Fruit fly (Drosophila melanogaster): ENCODE results near the gene CG3857.

CG3857 gene

dm6 chrX:1908757-1909156 lies 31.1 kb downstream of the CG3857 start, which contains the start of the genes Edem1 and Rbcn-3B:
Gene Edem1 (minus strand): TSS chrX:1908827.
Gene Rbcn-3B (plus strand): TSS chrX:1908920.
- TF ChIP-seq pzg (GFP tag; optimal IDR thresholded peaks at IDR 0.05) (peak; percentile 38), CG2129 (GFP tag; IDR thresholded peaks at IDR 0.05; ENCODE audit: partially characterized antibody) (0 out of 2 replicates have a peak, but pooled peaks have one; percentile 23), slou (GFP tag; optimal IDR thresholded peaks at IDR 0.05) (no peak), Fer2 (tag; optimal IDR thresholded peaks at IDR 0.05) (no peak), MBD-R2 (GFP tag; IDR thresholded peaks at IDR 0.05) (peak; percentile 46), chif (GFP tag; optimal IDR thresholded peaks at IDR 0.05) (no peak), yki (optimal IDR thresholded peaks at IDR 0.05) (no peak), GATAe (GFP tag; conservative IDR thresholded peaks at IDR 0.05) (no peak), scrt (GFP tag; optimal IDR thresholded peaks at IDR 0.05) (no peak), ems (GFP tag; optimal IDR thresholded peaks at IDR 0.05) (no peak), CG4854 (GFP tag; optimal IDR thresholded peaks at IDR 0.05) (no peak), fd3F (GFP tag; optimal IDR thresholded peaks at IDR 0.05) (no peak), CG9215 (GFP tag; IDR thresholded peaks at IDR 0.05) (no peak), CG2889 (GFP tag; IDR thresholded peaks at IDR 0.05) (no peak), CG3163 (GFP tag; optimal IDR thresholded peaks at IDR 0.05) (no peak), ro (GFP tag; IDR thresholded peaks at IDR 0.05) (no peak), unc-4 (GFP tag; IDR thresholded peaks at IDR 0.05; ENCODE audit: partially characterized antibody) (0 out of 2 replicates have a peak, but pooled peaks have one; percentile 32), lbe (GFP tag; optimal IDR thresholded peaks at IDR 0.05) (peak; percentile 12), CG7963 (GFP tag; IDR thresholded peaks at IDR 0.05; ENCODE audit: partially characterized antibody) (0 out of 3 replicates have a peak, but pooled peaks have one; percentile 39), bsh (GFP tag; optimal IDR thresholded peaks at IDR 0.05) (peak in 1 of 2 experiments; percentile 62), CG10209 (GFP tag; optimal IDR thresholded peaks at IDR 0.05) (no peak), pita (GFP tag; optimal IDR thresholded peaks at IDR 0.05) (no peak), slbo (GFP tag; IDR thresholded peaks at IDR 0.05) (no peak), lab (GFP tag; optimal IDR thresholded peaks at IDR 0.05) (peak; percentile 16), CG18764 (GFP tag; optimal IDR thresholded peaks at IDR 0.05) (no peak), vnd (GFP tag; IDR thresholded peaks at IDR 0.05; ENCODE audit: partially characterized antibody) (peak; percentile 40; the same call in 1 of the 3 replicates), CG4424 (GFP tag; optimal IDR thresholded peaks at IDR 0.05) (no peak), amos (GFP tag; IDR thresholded peaks at IDR 0.05; ENCODE audit: partially characterized antibody) (peak; percentile 68), trem (tag; optimal IDR thresholded peaks at IDR 0.05) (peak; percentile 20), CG8290 (GFP tag; optimal IDR thresholded peaks at IDR 0.05) (no peak), CG8290 (tag; optimal IDR thresholded peaks at IDR 0.05) (no peak), Scr (GFP tag; IDR thresholded peaks at IDR 0.05; ENCODE audit: partially characterized antibody) (peak; percentile 53), CG15073 (GFP tag; optimal IDR thresholded peaks at IDR 0.05) (no peak), CG34224 (GFP tag; IDR thresholded peaks at IDR 0.05; ENCODE audit: partially characterized antibody) (peak; percentile 34; the same call in 2 of the 3 replicates), CG10565 (GFP tag; optimal IDR thresholded peaks at IDR 0.05) (no peak), CG34422 (GFP tag; IDR thresholded peaks at IDR 0.05) (no peak), NC2α (GFP tag; optimal IDR thresholded peaks at IDR 0.05) (no peak), dm (GFP tag; optimal IDR thresholded peaks at IDR 0.05) (peak; percentile 36), CG5180 (GFP tag; optimal IDR thresholded peaks at IDR 0.05) (peak; percentile 77), emc (GFP tag; optimal IDR thresholded peaks at IDR 0.05) (no peak), ATbp (GFP tag; optimal IDR thresholded peaks at IDR 0.05) (no peak), CG11456 (GFP tag; IDR thresholded peaks at IDR 0.05) (no peak), Dref (GFP tag; IDR thresholded peaks at IDR 0.05) (peak; percentile 64), B-H1 (GFP tag; IDR thresholded peaks at IDR 0.05) (no peak), CG14860 (GFP tag; IDR thresholded peaks at IDR 0.05; ENCODE audit: partially characterized antibody) (0 out of 3 replicates have a peak, but pooled peaks have one; percentile 31), Med (GFP tag) (peak; percentile 61), eve (GFP tag; optimal IDR thresholded peaks at IDR 0.05) (no peak), grn (GFP tag; optimal IDR thresholded peaks at IDR 0.05) (no peak), CG16813 (GFP tag; IDR thresholded peaks at IDR 0.05; ENCODE audit: partially characterized antibody) (peak; percentile 50; the same call in 1 of the 3 replicates), CG1832 (GFP tag; optimal IDR thresholded peaks at IDR 0.05) (no peak)

Data from whole organism, embryonic.